Worm (Caenorhabditis elegans) whole organism, late embryonic: ENCODE data around the gene ced-8.

ENCODE experiments used
- C38D4.7 ChIP-seq: fragments of 200-800 bp; sonication (Bioruptor generic); optimal IDR thresholded peaks from 2 replicates; lab custom pipeline; 2018; ENCODE audit warnings: mild to moderate bottlenecking, missing genetic modification characterization, moderate library complexity, missing compliant biosample characterization
- ama-1 ChIP-seq: fragments of 150-350 bp; optimal IDR thresholded peaks from 2 replicates; lab custom pipeline; 2014
- ceh-31 ChIP-seq: sonication (generic microtip); optimal IDR thresholded peaks from 2 replicates; lab custom pipeline; 2016; ENCODE audit warnings: missing genetic modification characterization, missing compliant biosample characterization
- dmd-4 ChIP-seq: sonication (generic microtip); optimal IDR thresholded peaks from 2 replicates; lab custom pipeline; 2016; ENCODE audit warnings: borderline replicate concordance, missing genetic modification characterization, missing compliant biosample characterization
- hlh-30 ChIP-seq: sonication (generic microtip); optimal IDR thresholded peaks from 2 replicates; lab custom pipeline; 2017; ENCODE audit warnings: antibody characterized with exemption, missing genetic modification characterization, missing compliant biosample characterization; ENCODE audit not compliant: insufficient read depth
- lin-11 ChIP-seq: fragments of 200-800 bp; sonication (Bioruptor generic); optimal IDR thresholded peaks from 2 replicates; lab custom pipeline; 2018; ENCODE audit warnings: mild to moderate bottlenecking, missing genetic modification characterization, missing compliant biosample characterization
- mec-3 ChIP-seq: sonication (generic microtip); optimal IDR thresholded peaks from 2 replicates; lab custom pipeline; 2016; ENCODE audit warnings: borderline replicate concordance, missing genetic modification characterization, missing compliant biosample characterization
- pha-4 ChIP-seq: fragments of 150-350 bp; optimal IDR thresholded peaks from 2 replicates; lab custom pipeline; 2018; ENCODE audit warnings: missing biosample characterization, missing genetic modification reagents, missing genetic modification characterization
- pqm-1 ChIP-seq: sonication (generic microtip); optimal IDR thresholded peaks from 2 replicates; lab custom pipeline; 2016; ENCODE audit warnings: missing genetic modification characterization, missing compliant biosample characterization
- rnt-1 ChIP-seq: sonication (generic microtip); optimal IDR thresholded peaks from 2 replicates; lab custom pipeline; 2016; ENCODE audit warnings: missing genetic modification characterization, missing compliant biosample characterization
- sox-2 ChIP-seq: fragments of 200-800 bp; sonication (Bioruptor generic); IDR thresholded peaks from 2 replicates; pipeline ENCODE4 v1.3.6; 2022; ENCODE audit warnings: missing genetic modification reagents, missing genetic modification characterization, missing compliant biosample characterization
- syd-9 ChIP-seq: sonication (generic microtip); optimal IDR thresholded peaks from 2 replicates; lab custom pipeline; 2016; ENCODE audit warnings: mild to moderate bottlenecking, missing genetic modification characterization, moderate library complexity, missing compliant biosample characterization

ce11 chrX:8440001-8440735 is 23.4 kb upstream of the ced-8 start:
- no peak for TF ChIP-seq dmd-4 (tag; lab: Kevin White, UChicago)
- TF ChIP-seq ama-1 (lab: Kevin White, UChicago), result no peak
- no peak for TF ChIP-seq syd-9 (tag; lab: Kevin White, UChicago)
- no peak for TF ChIP-seq rnt-1 (tag; lab: Kevin White, UChicago)
- no peak for TF ChIP-seq pqm-1 (tag; lab: Kevin White, UChicago)
- no peak for TF ChIP-seq ceh-31 (tag; lab: Kevin White, UChicago)
- TF ChIP-seq pha-4 (tag; lab: Kevin White, UChicago), result no peak
- TF ChIP-seq mec-3 (tag; lab: Kevin White, UChicago), result no peak
- no peak for TF ChIP-seq C38D4.7 (GFP tag; lab: Kevin White, UChicago)
- no peak for TF ChIP-seq hlh-30
- no peak for TF ChIP-seq lin-11 (tag; lab: Kevin White, UChicago)
- TF ChIP-seq sox-2 (GFP tag; lab: Robert Waterston, UW), result no peak
